Worm (Caenorhabditis elegans) whole organism, L3 larva: ENCODE data around the gene exc-12.
A peak's percentile ranks its signal among the peaks of the same experiment; 100 is the strongest.

Experiments used
- ama-1 ChIP-seq: fragments of 150-350 bp; optimal IDR thresholded peaks from 2 replicates; lab custom pipeline; 2018
- daf-12 ChIP-seq: fragments of 150-350 bp; optimal IDR thresholded peaks from 2 replicates; lab custom pipeline; 2014; ENCODE audit warnings: missing biosample characterization, missing genetic modification reagents, missing genetic modification characterization
- fkh-10 ChIP-seq: sonication (generic microtip); optimal IDR thresholded peaks from 2 replicates; lab custom pipeline; 2017; ENCODE audit warnings: missing biosample characterization, missing genetic modification reagents, missing genetic modification characterization
- nhr-28 ChIP-seq: fragments of 150-350 bp; optimal IDR thresholded peaks from 2 replicates; lab custom pipeline; 2014; ENCODE audit warnings: missing biosample characterization, missing genetic modification characterization
- sea-2 ChIP-seq: fragments of 150-350 bp; sonication (generic microtip); optimal IDR thresholded peaks from 4 replicates; lab custom pipeline; 2014; ENCODE audit warnings: missing biosample characterization, missing genetic modification reagents, missing genetic modification characterization
- unc-62 ChIP-seq: fragments of 150-350 bp; sonication (generic microtip); optimal IDR thresholded peaks from 4 replicates; lab custom pipeline; 2014; ENCODE audit warnings: missing biosample characterization, missing genetic modification reagents, missing genetic modification characterization
- ztf-4 ChIP-seq: fragments of 150-350 bp; optimal IDR thresholded peaks from 2 replicates; lab custom pipeline; 2014; ENCODE audit warnings: missing biosample characterization, missing genetic modification characterization

DNA sequence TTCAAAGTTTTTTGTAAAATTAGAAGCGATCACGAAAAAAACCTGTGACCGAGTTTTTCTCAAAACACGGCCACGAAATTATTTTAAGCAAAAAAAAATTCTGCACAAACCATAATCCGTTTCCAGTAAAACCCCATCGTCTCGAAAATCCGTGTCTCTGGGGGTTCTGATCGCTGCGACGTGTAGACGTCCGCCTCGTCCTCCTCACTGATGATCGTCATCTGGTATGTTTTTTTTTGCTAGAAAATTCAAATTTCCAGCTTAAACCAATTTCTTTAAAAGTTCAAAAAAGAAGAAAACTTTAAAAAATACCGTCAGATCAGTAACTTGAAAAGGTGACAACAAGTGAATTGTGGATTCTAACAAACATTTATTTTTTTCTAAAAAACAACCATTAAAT lies 23.7 kb downstream of the exc-12 start, which contains the start of gene Y76A2B.4:
- TF ChIP-seq unc-62 (no peak), daf-12 (tag; lab: Kevin White, UChicago) (no peak), fkh-10 (no peak), ztf-4 (no peak), nhr-28 (tag; lab: Kevin White, UChicago) (no peak), sea-2 (GFP tag; lab: Kevin White, UChicago) (no peak), ama-1 (lab: Kevin White, UChicago) (peak; percentile 78)
